Fruit fly (Drosophila melanogaster) whole organism, pupa: Measurements from ENCODE around the gene Syt4.
A peak's percentile ranks its signal among the peaks of the same experiment; 100 is the strongest.

Experiments used
- CG10348 ChIP-seq: fragments of 200-800 bp; sonication (Bioruptor generic); IDR thresholded peaks from 2 replicates; pipeline ENCODE4 v1.3.6; 2022; ENCODE audit warnings: missing biosample characterization, missing genetic modification characterization
- CG12605 ChIP-seq: fragments of 200-800 bp; sonication (Bioruptor generic); IDR thresholded peaks from 2 replicates; pipeline ENCODE4 v1.3.6; 2022; ENCODE audit warnings: missing biosample characterization, missing genetic modification characterization
- CG14655 ChIP-seq: fragments of 200-800 bp; sonication (Bioruptor generic); optimal IDR thresholded peaks from 3 replicates; lab custom pipeline; 2017; ENCODE audit warnings: mild to moderate bottlenecking, missing biosample characterization, missing genetic modification reagents, missing genetic modification characterization
- CG15710 ChIP-seq: fragments of 200-800 bp; sonication (Bioruptor generic); optimal IDR thresholded peaks from 2 replicates; lab custom pipeline; 2018; ENCODE audit warnings: missing biosample characterization, mild to moderate bottlenecking, missing genetic modification characterization, moderate library complexity
- CG17806 ChIP-seq: fragments of 200-800 bp; sonication (Bioruptor generic); optimal IDR thresholded peaks from 2 replicates; lab custom pipeline; 2018; ENCODE audit warnings: missing biosample characterization, mild to moderate bottlenecking, missing genetic modification characterization, moderate library complexity
- CG32121 ChIP-seq: fragments of 200-800 bp; sonication (Bioruptor generic); IDR thresholded peaks from 2 replicates; pipeline ENCODE4 v1.3.6; 2022; ENCODE audit warnings: missing biosample characterization, missing genetic modification characterization
- CG34367 ChIP-seq: fragments of 200-800 bp; sonication (Bioruptor generic); optimal IDR thresholded peaks from 2 replicates; lab custom pipeline; 2018; ENCODE audit warnings: missing biosample characterization, mild to moderate bottlenecking, missing genetic modification characterization
- CG4496 ChIP-seq: fragments of 200-800 bp; sonication (Bioruptor generic); IDR thresholded peaks from 3 replicates; pipeline ENCODE4 v1.3.6; 2022; ENCODE audit warnings: missing biosample characterization, missing genetic modification characterization
- CG8159 ChIP-seq: fragments of 200-800 bp; sonication (Bioruptor generic); optimal IDR thresholded peaks from 3 replicates; lab custom pipeline; 2018; ENCODE audit warnings: missing biosample characterization, mild to moderate bottlenecking, missing genetic modification characterization, moderate library complexity
- CG8301 ChIP-seq: fragments of 200-800 bp; sonication (Bioruptor generic); optimal IDR thresholded peaks from 2 replicates; lab custom pipeline; 2018; ENCODE audit warnings: missing biosample characterization, mild to moderate bottlenecking, missing genetic modification characterization
- CG9948 ChIP-seq: fragments of 200-800 bp; sonication (Bioruptor generic); optimal IDR thresholded peaks from 2 replicates; lab custom pipeline; 2018; ENCODE audit warnings: missing biosample characterization, mild to moderate bottlenecking, missing genetic modification characterization, moderate library complexity
- EcR ChIP-seq: fragments of 200-800 bp; sonication (Bioruptor generic); optimal IDR thresholded peaks from 3 replicates; lab custom pipeline; 2019; ENCODE audit warnings: missing biosample characterization, missing genetic modification characterization, mild to moderate bottlenecking, moderate library complexity, missing genetic modification reagents
- Ets98B ChIP-seq: fragments of 200-800 bp; sonication (Bioruptor generic); IDR thresholded peaks from 2 replicates; pipeline ENCODE4 v1.3.6; 2022; ENCODE audit warnings: missing biosample characterization, missing genetic modification characterization
- Pif1A ChIP-seq: fragments of 200-800 bp; sonication (Bioruptor generic); optimal IDR thresholded peaks from 3 replicates; lab custom pipeline; 2016; ENCODE audit warnings: missing biosample characterization, missing genetic modification characterization
- Pif1B ChIP-seq: fragments of 200-800 bp; sonication (Bioruptor generic); optimal IDR thresholded peaks from 3 replicates; lab custom pipeline; 2016; ENCODE audit warnings: missing biosample characterization, missing genetic modification characterization
- fd96Ca ChIP-seq: fragments of 200-800 bp; sonication (Bioruptor generic); IDR thresholded peaks from 3 replicates; pipeline ENCODE4 v1.3.6; 2022; ENCODE audit warnings: missing biosample characterization, missing genetic modification characterization
- gl ChIP-seq: fragments of 200-800 bp; sonication (Bioruptor generic); optimal IDR thresholded peaks from 2 replicates; lab custom pipeline; 2018; ENCODE audit warnings: missing biosample characterization, mild to moderate bottlenecking, missing genetic modification characterization
- rn ChIP-seq: fragments of 200-800 bp; sonication (Bioruptor generic); IDR thresholded peaks from 2 replicates; pipeline ENCODE4 v1.3.6; 2022; ENCODE audit warnings: missing biosample characterization, missing genetic modification characterization

Gene Syt4

DNA sequence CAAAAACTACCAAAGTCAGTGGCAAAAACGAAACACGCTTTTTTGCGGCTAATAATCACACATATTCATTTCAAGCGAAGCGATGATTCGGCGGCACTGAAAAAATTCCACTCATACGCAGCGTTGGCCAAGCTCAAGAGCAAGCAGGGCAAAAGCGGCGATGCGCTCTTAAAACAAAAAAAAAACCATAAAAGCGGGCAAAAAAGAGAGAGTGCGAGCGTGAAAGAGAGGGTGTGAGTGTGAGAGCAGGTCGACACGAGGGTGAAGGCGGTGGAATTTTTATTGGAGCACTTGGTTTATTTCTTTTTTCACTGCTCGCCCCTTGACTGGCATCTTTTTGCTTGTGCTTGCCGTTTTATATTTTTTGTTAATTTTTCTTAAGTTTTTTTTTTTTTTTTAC lies 44.7 kb downstream of the Syt4 start:
- TF ChIP-seq CG32121 (peak; percentile 34; the same call in 1 of the 2 replicates), gl (no peak), Pif1B (GFP tag; lab: Kevin White, UChicago) (peak; percentile 27), CG4496 (peak; percentile 59; the same call in 2 of the 3 replicates), Pif1A (GFP tag; lab: Kevin White, UChicago) (peak; percentile 58), CG34367 (tag; lab: Kevin White, UChicago) (peak; percentile 12), CG8301 (tag; lab: Kevin White, UChicago) (no peak), Ets98B (GFP tag; lab: Robert Waterston, UW) (peak; percentile 47; the same call in 1 of the 2 replicates), rn (peak; percentile 69; the same call in 1 of the 2 replicates)
- TF ChIP-seq, all 21 proteins: peak for 7

dm6 chr3R:7313034-7313433 lies 47.2 kb downstream of the Syt4 start:
- TF ChIP-seq CG17806 (no peak), CG4496 (peak; percentile 53; the same call in 2 of the 3 replicates), EcR (GFP tag; lab: Kevin White, UChicago) (peak; percentile 73)

dm6 chr3R:7317107-7317506 lies 51.2 kb downstream of the Syt4 start, which contains the start of gene CG10029:
TSS of gene CG10029 (minus strand) at chr3R:7317207.
- TF ChIP-seq CG17806 (no peak), CG10348 (GFP tag; lab: Robert Waterston, UW) (no peak), CG9948 (tag; lab: Kevin White, UChicago) (no peak), CG4496 (no peak), CG14655 (GFP tag; lab: Kevin White, UChicago) (no peak), EcR (GFP tag; lab: Kevin White, UChicago) (no peak), CG15710 (tag; lab: Kevin White, UChicago) (no peak), CG8159 (no peak), CG12605 (GFP tag; lab: Robert Waterston, UW) (no peak), Ets98B (GFP tag; lab: Robert Waterston, UW) (no peak), fd96Ca (GFP tag; lab: Robert Waterston, UW) (no peak), CG8301 (tag; lab: Kevin White, UChicago) (no peak)
